Fruit fly (Drosophila melanogaster) whole organism, embryonic: ENCODE results near the gene CG1575.

Source experiments
- Atf3 ChIP-seq: fragments of 200-800 bp; sonication (Bioruptor generic); optimal IDR thresholded peaks from 3 replicates; lab custom pipeline; 2016; ENCODE audit warnings: missing biosample characterization, missing genetic modification characterization
- Atf6 ChIP-seq: fragments of 200-800 bp; sonication (Bioruptor generic); IDR thresholded peaks from 2 replicates; pipeline ENCODE4 v1.3.6; 2022; ENCODE audit warnings: missing biosample characterization, missing genetic modification characterization
- CG12219 ChIP-seq: fragments of 200-800 bp; sonication (Bioruptor generic); optimal IDR thresholded peaks from 3 replicates; lab custom pipeline; 2018; ENCODE audit warnings: missing biosample characterization, mild to moderate bottlenecking, missing genetic modification characterization
- CG12659 ChIP-seq: fragments of 200-800 bp; sonication (Bioruptor generic); optimal IDR thresholded peaks from 3 replicates; lab custom pipeline; 2017; ENCODE audit warnings: mild to moderate bottlenecking, missing biosample characterization, missing genetic modification reagents, missing genetic modification characterization
- CG13424 ChIP-seq: fragments of 200-800 bp; sonication (Bioruptor generic); optimal IDR thresholded peaks from 2 replicates; lab custom pipeline; 2019; ENCODE audit warnings: missing biosample characterization, mild to moderate bottlenecking, missing genetic modification characterization, moderate library complexity
- CG17568 ChIP-seq: fragments of 200-800 bp; sonication (Bioruptor generic); optimal IDR thresholded peaks from 2 replicates; lab custom pipeline; 2018; ENCODE audit warnings: missing biosample characterization, mild to moderate bottlenecking, missing genetic modification characterization, moderate library complexity
- CG18619 ChIP-seq: fragments of 200-800 bp; sonication (Bioruptor generic); optimal IDR thresholded peaks from 3 replicates; lab custom pipeline; 2017; ENCODE audit warnings: missing biosample characterization, mild to moderate bottlenecking, missing genetic modification characterization
- CG31365 ChIP-seq: fragments of 200-800 bp; sonication (Bioruptor generic); optimal IDR thresholded peaks from 2 replicates; lab custom pipeline; 2018; ENCODE audit warnings: missing biosample characterization, mild to moderate bottlenecking, missing genetic modification characterization
- CG32772 ChIP-seq: fragments of 200-800 bp; sonication (Bioruptor generic); IDR thresholded peaks from 2 replicates; pipeline ENCODE4 v1.3.6; 2022; ENCODE audit warnings: missing biosample characterization, missing genetic modification characterization
- CG3407 ChIP-seq: fragments of 200-800 bp; sonication (Bioruptor generic); optimal IDR thresholded peaks from 2 replicates; lab custom pipeline; 2018; ENCODE audit warnings: missing biosample characterization, mild to moderate bottlenecking, missing genetic modification characterization
- CG34376 ChIP-seq: fragments of 200-800 bp; sonication (Bioruptor generic); optimal IDR thresholded peaks from 2 replicates; lab custom pipeline; 2018; ENCODE audit warnings: missing biosample characterization, mild to moderate bottlenecking, missing genetic modification characterization
- CG4707 ChIP-seq: fragments of 200-800 bp; sonication (Bioruptor generic); optimal IDR thresholded peaks from 2 replicates; lab custom pipeline; 2018; ENCODE audit warnings: missing biosample characterization, mild to moderate bottlenecking, missing genetic modification characterization, moderate library complexity
- CG7372 ChIP-seq: fragments of 200-800 bp; sonication (Bioruptor generic); IDR thresholded peaks from 2 replicates; pipeline ENCODE4 v1.3.6; 2022; ENCODE audit warnings: missing biosample characterization, missing genetic modification characterization
- CG9817 ChIP-seq: fragments of 200-800 bp; sonication (Bioruptor generic); optimal IDR thresholded peaks from 2 replicates; lab custom pipeline; 2018; ENCODE audit warnings: missing biosample characterization, mild to moderate bottlenecking, missing genetic modification characterization, moderate library complexity
- D ChIP-seq, 2 experiments: fragments of 200-800 bp in 1 of 2; fragments of >200 bp in 1 of 2; sonication (Bioruptor generic) in 1 of 2; optimal IDR thresholded peaks; 2 replicates in 1 of 2; 3 replicates in 1 of 2; lab custom pipeline; 2017; ENCODE audit warnings: mild to moderate bottlenecking in 1 of 2, missing biosample characterization in 1 of 2, missing genetic modification characterization in 1 of 2, missing genetic modification reagents in 1 of 2
- Dad ChIP-seq: fragments of 200-800 bp; sonication (Bioruptor generic); optimal IDR thresholded peaks from 3 replicates; lab custom pipeline; 2016; ENCODE audit warnings: missing biosample characterization, missing genetic modification characterization
- Doc2 ChIP-seq: fragments of 200-800 bp; sonication (Bioruptor generic); IDR thresholded peaks from 2 replicates; pipeline ENCODE4 v1.3.6; 2022; ENCODE audit warnings: missing biosample characterization, missing genetic modification characterization
- Doc3 ChIP-seq: fragments of 200-800 bp; sonication (Bioruptor generic); IDR thresholded peaks from 3 replicates; pipeline ENCODE4 v1.3.6; 2022; ENCODE audit warnings: missing biosample characterization, missing genetic modification characterization; ENCODE audit not compliant: partially characterized antibody
- Hand ChIP-seq: fragments of 200-800 bp; sonication (Bioruptor generic); optimal IDR thresholded peaks from 2 replicates; lab custom pipeline; 2017; ENCODE audit warnings: mild to moderate bottlenecking, missing biosample characterization, missing genetic modification reagents, missing genetic modification characterization
- Hr51 ChIP-seq, 2 experiments: fragments of 200-800 bp; sonication (Bioruptor generic); optimal IDR thresholded peaks; 2 replicates in 1 of 2; 3 replicates in 1 of 2; lab custom pipeline; 2016 to 2018; ENCODE audit warnings: missing biosample characterization in 2 of 2, missing genetic modification characterization in 2 of 2, mild to moderate bottlenecking in 1 of 2, moderate library complexity in 1 of 2
- Optix ChIP-seq: fragments of 200-800 bp; sonication (Bioruptor generic); IDR thresholded peaks from 3 replicates; pipeline ENCODE4 v1.3.6; 2022; ENCODE audit warnings: missing biosample characterization, missing genetic modification characterization
- Ssrp ChIP-seq: fragments of 200-800 bp; sonication (Bioruptor generic); optimal IDR thresholded peaks from 2 replicates; lab custom pipeline; 2018; ENCODE audit warnings: missing biosample characterization, mild to moderate bottlenecking, missing genetic modification characterization, moderate library complexity
- bcd ChIP-seq: fragments of 200-800 bp; sonication (Bioruptor generic); optimal IDR thresholded peaks from 2 replicates; lab custom pipeline; 2017; ENCODE audit warnings: missing biosample characterization, mild to moderate bottlenecking, missing genetic modification characterization
- br ChIP-seq: fragments of >200 bp; optimal IDR thresholded peaks from 2 replicates; lab custom pipeline; 2017
- caup ChIP-seq: fragments of 200-800 bp; sonication (Bioruptor generic); optimal IDR thresholded peaks from 3 replicates; lab custom pipeline; 2017; ENCODE audit warnings: missing biosample characterization, mild to moderate bottlenecking, missing genetic modification characterization, moderate library complexity; ENCODE audit not compliant: severe bottlenecking
- chinmo ChIP-seq: fragments of 200-800 bp; sonication (Bioruptor generic); IDR thresholded peaks from 4 replicates; pipeline ENCODE4 v1.3.6; 2022; ENCODE audit warnings: missing biosample characterization, missing genetic modification characterization; ENCODE audit not compliant: partially characterized antibody
- crp ChIP-seq, 2 experiments: fragments of 200-800 bp; sonication (Bioruptor generic); optimal IDR thresholded peaks; 2 replicates in 1 of 2; 3 replicates in 1 of 2; lab custom pipeline; 2017; ENCODE audit warnings: missing biosample characterization in 2 of 2, missing genetic modification characterization in 2 of 2, mild to moderate bottlenecking in 1 of 2, moderate library complexity in 1 of 2
- danr ChIP-seq: fragments of 200-800 bp; sonication (Bioruptor generic); IDR thresholded peaks from 2 replicates; pipeline ENCODE4 v1.3.6; 2022; ENCODE audit warnings: missing biosample characterization, missing genetic modification characterization
- dm ChIP-seq: fragments of 200-800 bp; sonication (Bioruptor generic); optimal IDR thresholded peaks from 3 replicates; lab custom pipeline; 2016; ENCODE audit warnings: missing biosample characterization, missing genetic modification characterization
- gcm ChIP-seq: fragments of 200-800 bp; sonication (Bioruptor generic); optimal IDR thresholded peaks from 2 replicates; lab custom pipeline; 2019; ENCODE audit warnings: missing biosample characterization, mild to moderate bottlenecking, missing genetic modification characterization, moderate library complexity
- grn ChIP-seq: fragments of 200-800 bp; sonication (Bioruptor generic); optimal IDR thresholded peaks from 3 replicates; lab custom pipeline; 2017; ENCODE audit warnings: missing biosample characterization, missing genetic modification characterization
- lbe ChIP-seq: fragments of 200-800 bp; sonication (Bioruptor generic); optimal IDR thresholded peaks from 2 replicates; lab custom pipeline; 2016; ENCODE audit warnings: missing biosample characterization, mild to moderate bottlenecking, missing genetic modification characterization
- nom ChIP-seq: fragments of 200-800 bp; sonication (Bioruptor generic); optimal IDR thresholded peaks from 2 replicates; lab custom pipeline; 2017; ENCODE audit warnings: missing biosample characterization, missing genetic modification characterization, mild to moderate bottlenecking, moderate library complexity, missing genetic modification reagents
- pan ChIP-seq, 4 experiments: fragments of >200 bp in 3 of 4; fragments of 200-800 bp in 1 of 4; sonication (Bioruptor generic) in 1 of 4; optimal IDR thresholded peaks in 3 of 4; IDR thresholded peaks in 1 of 4; 2 replicates each; pipeline versions ENCODE4 v1.3.6 to Lab custom; 2017 to 2022; ENCODE audit warnings: missing biosample characterization in 2 of 4, missing genetic modification characterization in 2 of 4, mixed read lengths in 1 of 4
- phol ChIP-seq: fragments of 200-800 bp; sonication (Bioruptor generic); optimal IDR thresholded peaks from 3 replicates; lab custom pipeline; 2018; ENCODE audit warnings: missing biosample characterization, mild to moderate bottlenecking, missing genetic modification characterization, moderate library complexity
- pita ChIP-seq: fragments of 200-800 bp; sonication (Bioruptor generic); optimal IDR thresholded peaks from 2 replicates; lab custom pipeline; 2017; ENCODE audit warnings: missing biosample characterization, mild to moderate bottlenecking, missing genetic modification characterization
- scrt ChIP-seq: fragments of 200-800 bp; sonication (Bioruptor generic); optimal IDR thresholded peaks from 2 replicates; lab custom pipeline; 2018; ENCODE audit warnings: missing biosample characterization, mild to moderate bottlenecking, missing genetic modification characterization, moderate library complexity
- shn ChIP-seq: fragments of 200-800 bp; sonication (Bioruptor generic); optimal IDR thresholded peaks from 3 replicates; lab custom pipeline; 2016; ENCODE audit warnings: missing biosample characterization, missing genetic modification characterization
- slp2 ChIP-seq: fragments of 200-800 bp; sonication (Bioruptor generic); optimal IDR thresholded peaks from 2 replicates; lab custom pipeline; 2016; ENCODE audit warnings: missing biosample characterization, missing genetic modification characterization
- tin ChIP-seq: fragments of 200-800 bp; sonication (Bioruptor generic); optimal IDR thresholded peaks from 3 replicates; lab custom pipeline; 2016; ENCODE audit warnings: missing biosample characterization, missing genetic modification characterization
- tna ChIP-seq: fragments of 200-800 bp; sonication (Bioruptor generic); IDR thresholded peaks from 2 replicates; pipeline ENCODE4 v1.3.6; 2022; ENCODE audit warnings: missing biosample characterization, missing genetic modification characterization; ENCODE audit not compliant: partially characterized antibody
- trh ChIP-seq: fragments of 200-800 bp; sonication (Bioruptor generic); optimal IDR thresholded peaks from 2 replicates; lab custom pipeline; 2016; ENCODE audit warnings: missing biosample characterization, missing genetic modification characterization
- unc-4 ChIP-seq: fragments of 200-800 bp; sonication (Bioruptor generic); IDR thresholded peaks from 2 replicates; pipeline ENCODE4 v1.3.6; 2022; ENCODE audit warnings: missing biosample characterization, missing genetic modification characterization; ENCODE audit not compliant: partially characterized antibody
- vvl ChIP-seq: fragments of 200-800 bp; sonication (Bioruptor generic); IDR thresholded peaks from 2 replicates; pipeline ENCODE4 v1.3.6; 2022; ENCODE audit warnings: missing biosample characterization, missing genetic modification characterization
- wor ChIP-seq: fragments of 200-800 bp; sonication (Bioruptor generic); IDR thresholded peaks from 2 replicates; pipeline ENCODE4 v1.3.6; 2022; ENCODE audit warnings: missing biosample characterization, missing genetic modification characterization
- zfh2 ChIP-seq: fragments of 200-800 bp; sonication (Bioruptor generic); optimal IDR thresholded peaks from 2 replicates; lab custom pipeline; 2016; ENCODE audit warnings: missing biosample characterization, missing genetic modification characterization

The CG1575 gene

DNA sequence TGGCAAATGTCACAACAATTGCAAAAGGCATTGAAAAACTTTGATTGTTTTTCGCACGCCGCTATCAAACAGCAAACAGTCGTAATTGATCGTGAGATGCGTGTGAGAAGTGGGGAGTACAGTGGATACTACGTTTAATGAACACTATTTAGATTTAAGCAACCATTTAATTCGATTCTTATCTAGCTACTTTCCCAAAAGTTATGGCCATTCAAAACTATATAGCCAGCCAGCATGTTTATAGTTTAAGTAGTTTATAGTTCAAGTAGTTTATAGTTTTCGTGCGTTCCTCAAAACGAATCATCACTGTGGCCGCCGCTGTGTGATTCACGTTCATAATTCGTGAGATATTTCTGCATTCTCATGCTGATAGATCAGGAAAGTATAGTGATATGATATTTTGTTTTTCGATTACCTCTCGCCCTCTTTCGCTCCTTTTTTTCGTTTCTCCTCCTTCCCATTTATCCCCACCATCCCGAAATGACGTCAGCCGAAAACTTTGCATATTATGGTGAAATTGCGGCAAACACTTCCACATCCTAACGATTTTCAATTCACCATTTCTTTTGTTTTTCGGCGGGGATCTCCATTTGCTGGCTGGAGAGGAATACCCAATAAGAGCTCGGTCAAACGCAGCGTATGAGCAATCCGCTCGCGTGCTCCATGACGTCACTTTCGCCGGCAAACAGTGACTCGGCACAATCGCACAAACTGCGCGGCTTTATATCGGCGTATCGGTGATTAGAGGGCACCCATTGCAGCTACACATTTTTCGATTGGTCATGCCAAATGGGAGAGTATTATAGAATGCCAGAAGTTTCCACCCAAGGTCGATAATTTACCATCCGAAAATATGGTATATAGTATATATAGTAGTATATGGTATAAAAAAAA lies 3.2 kb upstream of the CG1575 start (continued):
- TF ChIP-seq scrt (GFP tag; lab: Kevin White, UChicago) (peak; percentile 52), CG31365 (no peak), wor (GFP tag; lab: Robert Waterston, UW) (no peak), CG34376 (GFP tag; lab: Kevin White, UChicago) (peak; percentile 34), caup (GFP tag; lab: Kevin White, UChicago) (peak; percentile 67), bcd (peak; percentile 44), CG13424 (tag; lab: Kevin White, UChicago) (peak; percentile 66), D (optimal IDR thresholded peaks at IDR 0.05; lab: Kevin White, UChicago) (no peak), D (GFP tag; optimal IDR thresholded peaks at IDR 0.05; lab: Kevin White, UChicago) (no peak), zfh2 (peak; percentile 78), pita (GFP tag; lab: Kevin White, UChicago) (no peak), pan (optimal IDR thresholded peaks at IDR 0.05; lab: Kevin White, UChicago) (no peak), pan (GFP tag; optimal IDR thresholded peaks at IDR 0.05 in 1 of 2, IDR thresholded peaks at IDR 0.05 in 1 of 2) (peak in 1 of 2 experiments; percentile 68), CG7372 (GFP tag; lab: Robert Waterston, UW) (peak; percentile 21; the same call in 1 of the 2 replicates), Dad (no peak), Optix (GFP tag; lab: Robert Waterston, UW) (no peak), danr (GFP tag; lab: Robert Waterston, UW) (no peak), CG3407 (GFP tag; lab: Kevin White, UChicago) (no peak), CG12219 (GFP tag; lab: Kevin White, UChicago) (peak; percentile 49), nom (GFP tag; lab: Kevin White, UChicago) (no peak), Doc2 (GFP tag; lab: Robert Waterston, UW) (no peak), trh (GFP tag; lab: Kevin White, UChicago) (no peak), tna (no peak), tin (GFP tag; lab: Kevin White, UChicago) (no peak), CG18619 (GFP tag; lab: Kevin White, UChicago) (peak; percentile 55), dm (GFP tag; lab: Kevin White, UChicago) (no peak), CG17568 (peak; percentile 2), grn (GFP tag; lab: Kevin White, UChicago) (no peak), gcm (GFP tag; lab: Kevin White, UChicago) (no peak), Doc3 (GFP tag; lab: Robert Waterston, UW) (no peak), Hr51 (GFP tag; optimal IDR thresholded peaks at IDR 0.05; lab: Kevin White, UChicago) (peak in 1 of 2 experiments; percentile 66), lbe (GFP tag; lab: Kevin White, UChicago) (no peak), Atf6 (GFP tag; lab: Robert Waterston, UW) (peak; percentile 75), crp (GFP tag; optimal IDR thresholded peaks at IDR 0.05; lab: Kevin White, UChicago) (no peak), unc-4 (GFP tag; lab: Robert Waterston, UW) (no peak), Hand (GFP tag; lab: Kevin White, UChicago) (peak; percentile 20), CG9817 (tag; lab: Kevin White, UChicago) (peak; percentile 71), Ssrp (tag; lab: Kevin White, UChicago) (no peak), chinmo (GFP tag; lab: Robert Waterston, UW) (no peak), CG12659 (GFP tag; lab: Kevin White, UChicago) (peak; percentile 53), slp2 (no peak), vvl (GFP tag; lab: Robert Waterston, UW) (peak; percentile 56; the same call in 1 of the 2 replicates), shn (peak; percentile 14), br (lab: Kevin White, UChicago) (no peak), phol (tag; lab: Kevin White, UChicago) (peak; percentile 15), CG4707 (no peak), CG32772 (0 out of 2 replicates have a peak, but pooled peaks have one; percentile 43), Atf3 (GFP tag; lab: Kevin White, UChicago) (no peak)
